Worm (Caenorhabditis elegans) whole organism, L1 larva: ENCODE results near the gene kle-2.

Experiments used
- C16A3.4 ChIP-seq: fragments of 150-350 bp; optimal IDR thresholded peaks from 2 replicates; lab custom pipeline; 2014; ENCODE audit warnings: missing biosample characterization, missing genetic modification characterization
- alr-1 ChIP-seq: fragments of 200-800 bp; sonication (Bioruptor generic); optimal IDR thresholded peaks from 2 replicates; lab custom pipeline; 2018; ENCODE audit warnings: borderline replicate concordance, mild to moderate bottlenecking, missing genetic modification characterization, missing compliant biosample characterization
- lir-3 ChIP-seq: sonication (generic microtip); optimal IDR thresholded peaks from 2 replicates; lab custom pipeline; 2016; ENCODE audit warnings: mild to moderate bottlenecking, missing genetic modification characterization, moderate library complexity, missing compliant biosample characterization; ENCODE audit not compliant: poor library complexity
- lsy-2 ChIP-seq, 2 experiments: fragments of 150-350 bp; optimal IDR thresholded peaks; 2 replicates each; lab custom pipeline; 2014; ENCODE audit warnings: missing biosample characterization in 2 of 2, missing genetic modification characterization in 2 of 2
- snpc-4 ChIP-seq: fragments of 150-350 bp; optimal IDR thresholded peaks from 2 replicates; lab custom pipeline; 2014; ENCODE audit warnings: missing biosample characterization, missing genetic modification characterization
- unc-30 ChIP-seq: sonication (generic microtip); optimal IDR thresholded peaks from 2 replicates; lab custom pipeline; 2017; ENCODE audit warnings: missing biosample characterization, missing genetic modification characterization

DNA sequence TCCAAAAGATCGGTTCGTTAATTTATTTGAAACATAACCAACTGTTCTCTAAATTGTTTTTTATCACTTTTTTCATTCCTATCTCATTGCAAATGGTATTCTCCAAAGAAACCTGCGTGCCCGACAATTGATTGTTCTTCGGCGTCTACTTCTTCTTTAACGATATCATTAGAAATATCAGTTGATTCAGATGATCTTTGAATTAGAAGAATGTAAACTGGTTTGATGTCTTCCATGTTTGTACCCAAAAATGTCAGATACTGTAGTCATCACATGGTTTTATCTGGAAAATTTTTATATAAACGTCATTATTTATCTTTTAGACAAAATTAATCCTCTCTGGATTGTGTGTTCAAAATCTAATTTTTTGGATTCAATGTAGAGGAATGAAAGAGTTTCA, 43.8 kb upstream of the kle-2 start:
- TF ChIP-seq C16A3.4 (tag; lab: Kevin White, UChicago) = peak; percentile 22
- no peak for TF ChIP-seq snpc-4 (tag; lab: Kevin White, UChicago)
- TF ChIP-seq alr-1 (tag; lab: Kevin White, UChicago) = no peak
- no peak for TF ChIP-seq unc-30 (tag; lab: Kevin White, UChicago)
- TF ChIP-seq lir-3 (tag; lab: Kevin White, UChicago) = no peak
- TF ChIP-seq lsy-2 (tag; optimal IDR thresholded peaks at IDR 0.05; lab: Kevin White, UChicago) = peak; percentile 25 to 88
